Worm (Caenorhabditis elegans): ENCODE data around the gene sri-2.
A peak's percentile ranks its signal among the peaks of the same experiment; 100 is the strongest.

sri-2 gene

DNA sequence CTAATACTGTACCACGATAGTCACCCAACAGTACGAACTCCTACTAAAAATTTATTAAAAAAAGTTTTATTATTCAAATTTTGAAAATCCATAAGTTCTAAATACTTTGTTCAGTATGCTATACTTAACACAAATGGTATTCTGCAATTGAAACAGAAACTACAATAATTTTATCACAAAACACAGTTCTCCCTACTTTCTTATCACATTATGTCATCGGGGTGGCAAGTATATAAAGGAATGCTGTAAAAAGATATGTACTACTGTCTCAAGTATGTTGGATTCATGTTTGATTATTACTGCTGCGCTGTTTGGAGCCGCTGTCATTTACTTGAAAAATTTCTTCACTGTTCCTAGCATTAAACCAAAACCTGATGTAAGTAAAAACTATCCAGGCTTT, 43.9 kb downstream of the sri-2 start, which contains the start of gene cdr-1:
Gene cdr-1 (plus strand): TSS at position 208 of the 400 bp plus-strand sequence.
- TF ChIP-seq Y53F4B.3 (GFP tag; IDR thresholded peaks at IDR 0.05) = no peak
- no peak for TF ChIP-seq tbx-9 (tag; optimal IDR thresholded peaks at IDR 0.05; ENCODE audit: borderline replicate concordance)
- TF ChIP-seq D2030.7 (GFP tag; IDR thresholded peaks at IDR 0.05) = no peak
- no peak for TF ChIP-seq lin-40 (tag; optimal IDR thresholded peaks at IDR 0.05)
- TF ChIP-seq B0035.1 (tag; optimal IDR thresholded peaks at IDR 0.05) = no peak
- TF ChIP-seq ztf-6 (GFP tag; IDR thresholded peaks at IDR 0.05) = no peak
- TF ChIP-seq bed-1 (GFP tag; IDR thresholded peaks at IDR 0.05) = no peak
- TF ChIP-seq snpc-1.1 (tag; optimal IDR thresholded peaks at IDR 0.05; ENCODE audit: insufficient read depth) = no peak
- TF ChIP-seq F39B2.1 (GFP tag; IDR thresholded peaks at IDR 0.05) = no peak
- no peak for TF ChIP-seq somi-1 (GFP tag; optimal IDR thresholded peaks at IDR 0.05)
- no peak for TF ChIP-seq nhr-90 (tag; optimal IDR thresholded peaks at IDR 0.05)
- no peak for TF ChIP-seq dpff-1 (tag; optimal IDR thresholded peaks at IDR 0.05)
- TF ChIP-seq ceh-27 (GFP tag; optimal IDR thresholded peaks at IDR 0.05) = no peak
- TF ChIP-seq dox-1 (GFP tag; IDR thresholded peaks at IDR 0.05) = no peak
- TF ChIP-seq egrh-3 (GFP tag; IDR thresholded peaks at IDR 0.05) = no peak
- TF ChIP-seq fkh-3 (tag; optimal IDR thresholded peaks at IDR 0.05) = no peak
- no peak for TF ChIP-seq madf-10 (tag; optimal IDR thresholded peaks at IDR 0.05)
- TF ChIP-seq pbrm-1 (GFP tag; IDR thresholded peaks at IDR 0.05) = no peak

DNA sequence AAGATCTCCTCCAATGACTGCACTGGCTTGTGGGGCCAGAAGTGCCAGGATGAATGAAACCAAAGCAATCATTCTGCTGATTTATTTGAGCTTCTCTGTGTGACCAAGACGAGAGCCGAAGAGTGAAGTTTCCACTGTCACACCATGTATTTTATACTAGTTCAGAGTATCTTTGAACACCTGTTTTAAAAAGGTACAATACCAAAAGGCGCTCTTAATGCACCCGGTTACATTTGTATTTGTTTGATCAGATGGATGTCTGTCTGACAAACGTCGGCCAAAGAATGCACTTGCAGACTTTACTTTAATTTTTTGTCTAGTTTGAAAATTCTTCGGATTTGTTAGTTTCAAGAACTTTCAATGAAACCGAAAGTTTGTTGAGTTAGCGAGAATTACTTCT, 44.7 kb downstream of the sri-2 start, which contains the start of gene F35E8.10:
Gene F35E8.10 (minus strand): TSS at position 101 of the 400 bp plus-strand sequence.
- TF ChIP-seq Y53F4B.3 (GFP tag; IDR thresholded peaks at IDR 0.05) (no peak), ama-1 (optimal IDR thresholded peaks at IDR 0.05) (no peak), ama-1 (GFP tag; optimal IDR thresholded peaks at IDR 0.05) (no peak), lin-26 (GFP tag; IDR thresholded peaks at IDR 0.05) (no peak), fkh-3 (tag; optimal IDR thresholded peaks at IDR 0.05) (no peak), nhr-80 (tag; optimal IDR thresholded peaks at IDR 0.05) (no peak), nhr-179 (tag; optimal IDR thresholded peaks at IDR 0.05) (no peak)

DNA sequence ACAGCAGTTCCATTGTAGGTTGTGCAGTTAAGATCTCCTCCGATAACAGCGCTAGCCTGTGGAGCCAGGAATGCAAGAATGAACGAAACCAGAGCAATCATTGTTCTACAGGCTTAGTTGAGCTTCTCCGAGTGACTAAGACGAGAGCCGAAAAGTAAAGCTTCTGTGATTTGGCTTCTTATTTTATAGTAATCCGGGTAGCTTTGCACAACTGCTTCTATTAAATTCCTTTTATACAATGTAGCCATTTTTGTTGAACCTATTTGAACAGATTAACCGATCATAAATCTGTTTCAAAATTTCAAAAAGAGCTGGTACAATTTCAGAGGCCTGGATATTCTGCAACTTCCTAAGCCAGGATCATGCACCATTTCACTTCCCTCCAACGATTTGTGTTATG, 47.6 kb downstream of the sri-2 start, which contains the start of gene F35E8.9:
Gene F35E8.9 (minus strand): TSS at position 101 of the 400 bp plus-strand sequence.
- TF ChIP-seq ztf-28 (GFP tag; IDR thresholded peaks at IDR 0.05) = no peak
- no peak for TF ChIP-seq F33H1.4 (GFP tag; IDR thresholded peaks at IDR 0.05)
- TF ChIP-seq tlf-1 (GFP tag; optimal IDR thresholded peaks at IDR 0.05) = no peak
- no peak for TF ChIP-seq zfh-2 (GFP tag; conservative IDR thresholded peaks at IDR 0.05)
- no peak for TF ChIP-seq egl-44 (GFP tag; IDR thresholded peaks at IDR 0.05)
- TF ChIP-seq cebp-2 (GFP tag; IDR thresholded peaks at IDR 0.05) = no peak
- no peak for TF ChIP-seq unc-130 (GFP tag; optimal IDR thresholded peaks at IDR 0.05)
- no peak for TF ChIP-seq ZK185.1 (tag; optimal IDR thresholded peaks at IDR 0.05; ENCODE audit: poor library complexity, severe bottlenecking)
- no peak for TF ChIP-seq nfya-1 (tag; optimal IDR thresholded peaks at IDR 0.05; ENCODE audit: borderline replicate concordance, insufficient read depth)

DNA sequence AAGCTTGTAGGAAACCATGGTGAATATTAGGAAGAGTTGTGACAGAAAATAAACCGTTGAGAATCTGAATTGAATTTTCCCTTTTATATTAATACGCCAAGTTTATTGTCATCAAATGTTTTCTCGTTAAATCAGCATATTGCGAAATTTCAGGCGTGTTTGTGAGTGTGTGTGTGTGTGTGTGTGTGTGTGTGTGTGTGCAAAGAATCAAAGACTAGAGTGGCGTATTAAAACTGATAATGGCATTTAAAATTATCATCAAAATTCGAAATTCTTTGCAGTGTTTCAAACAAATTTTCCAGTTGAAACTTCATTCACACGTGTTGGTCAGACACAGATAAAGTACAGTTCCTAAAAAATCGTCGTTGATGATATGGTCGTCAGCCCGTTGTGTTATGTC, 49.1 kb downstream of the sri-2 start, which contains the start of gene gst-38:
Gene gst-38 (minus strand): TSS at position 152 of the 400 bp plus-strand sequence.
- TF ChIP-seq nfya-1 (tag; optimal IDR thresholded peaks at IDR 0.05; ENCODE audit: borderline replicate concordance, insufficient read depth) = no peak
- peak; percentile 86 for TF ChIP-seq cebp-1 (GFP tag; IDR thresholded peaks at IDR 0.05)
- TF ChIP-seq cebp-1 (tag; optimal IDR thresholded peaks at IDR 0.05) = peak; percentile 93
- TF ChIP-seq nhr-80 (tag; optimal IDR thresholded peaks at IDR 0.05) = peak; percentile 82
